Fruit fly (Drosophila melanogaster) whole organism, embryonic: ENCODE measurements around the gene mRpL48.

ENCODE experiments used
- Ada2b ChIP-seq: fragments of 200-800 bp; sonication (Bioruptor generic); IDR thresholded peaks from 2 replicates; pipeline ENCODE4 v1.3.6; 2022; ENCODE audit warnings: missing biosample characterization, missing genetic modification characterization
- CG10565 ChIP-seq: fragments of 200-800 bp; sonication (Bioruptor generic); optimal IDR thresholded peaks from 3 replicates; lab custom pipeline; 2016; ENCODE audit warnings: missing biosample characterization, mild to moderate bottlenecking, missing genetic modification characterization
- CG12744 ChIP-seq: fragments of 200-800 bp; sonication (Bioruptor generic); optimal IDR thresholded peaks from 2 replicates; lab custom pipeline; 2016; ENCODE audit warnings: missing biosample characterization, missing genetic modification characterization
- CG13123 ChIP-seq: fragments of 200-800 bp; sonication (Bioruptor generic); optimal IDR thresholded peaks from 2 replicates; lab custom pipeline; 2016; ENCODE audit warnings: missing biosample characterization, missing genetic modification characterization
- CG13296 ChIP-seq: fragments of 200-800 bp; sonication (Bioruptor generic); optimal IDR thresholded peaks from 3 replicates; lab custom pipeline; 2018; ENCODE audit warnings: missing biosample characterization, mild to moderate bottlenecking, missing genetic modification characterization
- CG15011 ChIP-seq: fragments of 200-800 bp; sonication (Bioruptor generic); optimal IDR thresholded peaks from 3 replicates; lab custom pipeline; 2018; ENCODE audit warnings: missing biosample characterization, mild to moderate bottlenecking, missing genetic modification characterization
- CG15073 ChIP-seq: fragments of 200-800 bp; sonication (Bioruptor generic); optimal IDR thresholded peaks from 2 replicates; lab custom pipeline; 2016; ENCODE audit warnings: missing biosample characterization, missing genetic modification characterization
- CG17612 ChIP-seq: fragments of 200-800 bp; sonication (Bioruptor generic); IDR thresholded peaks from 2 replicates; pipeline ENCODE4 v1.3.6; 2022; ENCODE audit warnings: missing biosample characterization, missing genetic modification characterization
- CG1792 ChIP-seq: fragments of 200-800 bp; sonication (Bioruptor generic); optimal IDR thresholded peaks from 2 replicates; lab custom pipeline; 2016; ENCODE audit warnings: missing biosample characterization, missing genetic modification characterization
- CG2202 ChIP-seq: fragments of 200-800 bp; sonication (Bioruptor generic); optimal IDR thresholded peaks from 2 replicates; lab custom pipeline; 2018; ENCODE audit warnings: missing biosample characterization, mild to moderate bottlenecking, missing genetic modification characterization
- CG4617 ChIP-seq: fragments of 200-800 bp; sonication (Bioruptor generic); optimal IDR thresholded peaks from 3 replicates; lab custom pipeline; 2016; ENCODE audit warnings: missing biosample characterization, missing genetic modification characterization, borderline replicate concordance
- CG7271 ChIP-seq: fragments of 200-800 bp; sonication (Bioruptor generic); optimal IDR thresholded peaks from 2 replicates; lab custom pipeline; 2018; ENCODE audit warnings: missing biosample characterization, mild to moderate bottlenecking, missing genetic modification characterization, moderate library complexity
- CG7745 ChIP-seq: fragments of 200-800 bp; sonication (Bioruptor generic); optimal IDR thresholded peaks from 2 replicates; lab custom pipeline; 2018; ENCODE audit warnings: missing biosample characterization, mild to moderate bottlenecking, missing genetic modification characterization, moderate library complexity
- CG7839 ChIP-seq: fragments of 200-800 bp; sonication (Bioruptor generic); optimal IDR thresholded peaks from 3 replicates; lab custom pipeline; 2018; ENCODE audit warnings: missing biosample characterization, mild to moderate bottlenecking, missing genetic modification characterization, moderate library complexity
- CG7987 ChIP-seq: fragments of 200-800 bp; sonication (Bioruptor generic); optimal IDR thresholded peaks from 2 replicates; lab custom pipeline; 2018; ENCODE audit warnings: missing biosample characterization, mild to moderate bottlenecking, missing genetic modification characterization, moderate library complexity
- CG8478 ChIP-seq: fragments of >200 bp; optimal IDR thresholded peaks from 2 replicates; lab custom pipeline; 2018
- CG9609 ChIP-seq: fragments of 200-800 bp; sonication (Bioruptor generic); optimal IDR thresholded peaks from 3 replicates; lab custom pipeline; 2016; ENCODE audit warnings: missing biosample characterization, missing genetic modification characterization
- CTCF ChIP-seq: fragments of 200-800 bp; sonication (Bioruptor generic); optimal IDR thresholded peaks from 2 replicates; lab custom pipeline; 2017; ENCODE audit warnings: missing biosample characterization, mild to moderate bottlenecking, missing genetic modification characterization, moderate library complexity
- Camta ChIP-seq: fragments of 200-800 bp; sonication (Bioruptor generic); optimal IDR thresholded peaks from 2 replicates; lab custom pipeline; 2016; ENCODE audit warnings: missing biosample characterization, missing genetic modification characterization
- Chrac-16 ChIP-seq: fragments of 200-800 bp; sonication (Bioruptor generic); optimal IDR thresholded peaks from 3 replicates; lab custom pipeline; 2016; ENCODE audit warnings: missing biosample characterization, missing genetic modification characterization
- Dll ChIP-seq: fragments of 200-800 bp; sonication (Bioruptor generic); IDR thresholded peaks from 4 replicates; pipeline ENCODE4 v1.3.6; 2022; ENCODE audit warnings: missing biosample characterization, missing genetic modification characterization; ENCODE audit not compliant: partially characterized antibody
- HLHmδ ChIP-seq: fragments of 200-800 bp; sonication (Bioruptor generic); optimal IDR thresholded peaks from 2 replicates; lab custom pipeline; 2018; ENCODE audit warnings: missing biosample characterization, mild to moderate bottlenecking, missing genetic modification characterization, moderate library complexity
- HmgZ ChIP-seq: fragments of 200-800 bp; sonication (Bioruptor generic); optimal IDR thresholded peaks from 2 replicates; lab custom pipeline; 2018; ENCODE audit warnings: missing biosample characterization, mild to moderate bottlenecking, missing genetic modification characterization
- NC2β ChIP-seq: fragments of 200-800 bp; sonication (Bioruptor generic); optimal IDR thresholded peaks from 2 replicates; lab custom pipeline; 2016; ENCODE audit warnings: missing biosample characterization, missing genetic modification characterization
- Opbp ChIP-seq: fragments of 200-800 bp; sonication (Bioruptor generic); IDR thresholded peaks from 3 replicates; pipeline ENCODE4 v1.3.6; 2022; ENCODE audit warnings: missing biosample characterization, missing genetic modification characterization; ENCODE audit not compliant: partially characterized antibody
- PHDP ChIP-seq: fragments of 200-800 bp; sonication (Bioruptor generic); optimal IDR thresholded peaks from 3 replicates; lab custom pipeline; 2018; ENCODE audit warnings: missing biosample characterization, mild to moderate bottlenecking, missing genetic modification characterization, moderate library complexity
- Pdp1 ChIP-seq, 2 experiments: fragments of 200-800 bp; sonication (Bioruptor generic); optimal IDR thresholded peaks; 3 replicates each; lab custom pipeline; 2016; ENCODE audit warnings: missing biosample characterization in 2 of 2, missing genetic modification characterization in 2 of 2, mild to moderate bottlenecking in 1 of 2, moderate library complexity in 1 of 2
- Side ChIP-seq: fragments of 200-800 bp; sonication (Bioruptor generic); optimal IDR thresholded peaks from 2 replicates; lab custom pipeline; 2016; ENCODE audit warnings: missing biosample characterization, missing genetic modification characterization
- Six4 ChIP-seq: fragments of 200-800 bp; sonication (Bioruptor generic); optimal IDR thresholded peaks from 2 replicates; lab custom pipeline; 2016; ENCODE audit warnings: missing biosample characterization, missing genetic modification characterization
- TFAM ChIP-seq: fragments of 200-800 bp; sonication (Bioruptor generic); optimal IDR thresholded peaks from 2 replicates; lab custom pipeline; 2017; ENCODE audit warnings: missing biosample characterization, missing genetic modification characterization, inconsistent platforms
- ase ChIP-seq: fragments of 200-800 bp; sonication (Bioruptor generic); IDR thresholded peaks from 3 replicates; pipeline ENCODE4 v1.3.6; 2022; ENCODE audit warnings: missing biosample characterization, missing genetic modification characterization
- cg ChIP-seq: fragments of 200-800 bp; sonication (Bioruptor generic); optimal IDR thresholded peaks from 3 replicates; lab custom pipeline; 2019; ENCODE audit warnings: missing biosample characterization, mild to moderate bottlenecking, missing genetic modification characterization, moderate library complexity
- chm ChIP-seq: fragments of 200-800 bp; sonication (Bioruptor generic); IDR thresholded peaks from 2 replicates; pipeline ENCODE4 v1.3.6; 2022; ENCODE audit warnings: missing biosample characterization, missing genetic modification characterization
- dysf ChIP-seq: fragments of 200-800 bp; sonication (Bioruptor generic); IDR thresholded peaks from 3 replicates; pipeline ENCODE4 v1.3.6; 2022; ENCODE audit warnings: missing biosample characterization, missing genetic modification characterization
- emc ChIP-seq: fragments of 200-800 bp; sonication (Bioruptor generic); optimal IDR thresholded peaks from 2 replicates; lab custom pipeline; 2016; ENCODE audit warnings: missing biosample characterization, missing genetic modification characterization
- en ChIP-seq: fragments of 200-800 bp; sonication (Bioruptor generic); optimal IDR thresholded peaks from 2 replicates; lab custom pipeline; 2016; ENCODE audit warnings: missing biosample characterization, missing genetic modification characterization
- eve ChIP-seq, 2 experiments: fragments of >200 bp; optimal IDR thresholded peaks; 2 replicates each; lab custom pipeline; 2017; ENCODE audit warnings: missing biosample characterization in 2 of 2, missing genetic modification characterization in 2 of 2
- ewg ChIP-seq: fragments of 200-800 bp; sonication (Bioruptor generic); optimal IDR thresholded peaks from 3 replicates; lab custom pipeline; 2017; ENCODE audit warnings: mild to moderate bottlenecking, missing biosample characterization, missing genetic modification reagents, missing genetic modification characterization
- ftz-f1 ChIP-seq: fragments of 200-800 bp; sonication (Bioruptor generic); optimal IDR thresholded peaks from 2 replicates; lab custom pipeline; 2016; ENCODE audit warnings: missing biosample characterization, missing genetic modification characterization
- gcm2 ChIP-seq: fragments of 200-800 bp; sonication (Bioruptor generic); optimal IDR thresholded peaks from 2 replicates; lab custom pipeline; 2016; ENCODE audit warnings: missing biosample characterization, missing genetic modification characterization
- ken ChIP-seq: fragments of 200-800 bp; sonication (Bioruptor generic); IDR thresholded peaks from 3 replicates; pipeline ENCODE4 v1.3.6; 2022; ENCODE audit warnings: missing biosample characterization, missing genetic modification characterization
- klu ChIP-seq: fragments of 200-800 bp; sonication (Bioruptor generic); IDR thresholded peaks from 2 replicates; pipeline ENCODE4 v1.3.6; 2022; ENCODE audit warnings: missing biosample characterization, missing genetic modification characterization
- lilli ChIP-seq: fragments of 200-800 bp; sonication (Bioruptor generic); optimal IDR thresholded peaks from 3 replicates; lab custom pipeline; 2016; ENCODE audit warnings: missing biosample characterization, missing genetic modification characterization
- otp ChIP-seq: fragments of 200-800 bp; sonication (Bioruptor generic); IDR thresholded peaks from 3 replicates; pipeline ENCODE4, ENCODE4 v1.3.6; 2022; ENCODE audit warnings: missing biosample characterization, missing genetic modification characterization
- pho ChIP-seq: fragments of 200-800 bp; sonication (Bioruptor generic); optimal IDR thresholded peaks from 2 replicates; lab custom pipeline; 2016; ENCODE audit warnings: missing biosample characterization, missing genetic modification characterization
- run ChIP-seq: fragments of 200-800 bp; sonication (Bioruptor generic); optimal IDR thresholded peaks from 3 replicates; lab custom pipeline; 2018; ENCODE audit warnings: missing biosample characterization, mild to moderate bottlenecking, missing genetic modification characterization
- sd ChIP-seq: fragments of 200-800 bp; sonication (Bioruptor generic); optimal IDR thresholded peaks from 3 replicates; lab custom pipeline; 2018; ENCODE audit warnings: missing biosample characterization, mild to moderate bottlenecking, missing genetic modification characterization, moderate library complexity
- sqz ChIP-seq: fragments of 200-800 bp; sonication (Bioruptor generic); optimal IDR thresholded peaks from 3 replicates; lab custom pipeline; 2018; ENCODE audit warnings: missing biosample characterization, mild to moderate bottlenecking, missing genetic modification characterization
- ssp ChIP-seq: fragments of 200-800 bp; sonication (Bioruptor generic); IDR thresholded peaks from 2 replicates; pipeline ENCODE4 v1.3.6; 2022; ENCODE audit warnings: missing biosample characterization, missing genetic modification characterization
- trh ChIP-seq: fragments of 200-800 bp; sonication (Bioruptor generic); optimal IDR thresholded peaks from 2 replicates; lab custom pipeline; 2016; ENCODE audit warnings: missing biosample characterization, missing genetic modification characterization

Gene mRpL48

DNA sequence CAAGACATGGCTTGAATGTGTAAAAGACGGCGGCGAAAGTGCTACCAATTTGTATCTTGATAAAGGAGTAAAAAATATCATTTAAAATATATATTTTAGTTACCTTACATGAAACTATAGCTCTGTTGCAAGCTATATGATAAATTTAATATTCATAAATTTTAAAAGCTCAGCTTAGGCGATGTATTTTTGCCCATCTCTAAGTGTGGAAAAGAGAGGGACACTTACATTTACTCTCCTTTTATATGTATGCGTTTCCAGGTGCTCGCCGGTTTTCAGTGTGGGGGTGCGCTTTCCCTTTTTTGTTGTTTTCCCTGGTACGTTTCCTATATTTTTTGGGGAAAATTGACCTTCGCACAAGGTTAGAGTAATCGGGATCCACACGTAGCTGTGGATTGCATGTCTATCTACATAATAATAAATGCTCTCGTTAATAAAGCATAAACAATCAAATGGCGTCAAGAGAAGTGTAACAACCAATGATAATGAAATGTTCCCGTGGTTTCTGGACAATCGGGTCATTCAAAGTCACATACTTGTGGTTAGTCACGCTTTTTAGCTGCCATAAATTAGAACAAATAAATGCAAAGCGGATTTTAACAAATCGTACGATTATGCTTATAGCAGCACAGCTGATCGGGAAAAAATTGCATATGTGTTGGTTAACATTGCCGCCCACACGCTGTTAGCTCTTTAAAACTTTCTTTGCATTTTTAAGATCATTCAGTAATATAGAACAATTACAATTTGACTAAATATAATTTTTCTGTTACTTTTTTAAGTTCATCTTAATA is 17.8 kb downstream of the mRpL48 start (continued):
- peak; percentile 98 for TF ChIP-seq CG7839 (tag; lab: Kevin White, UChicago)
- TF ChIP-seq TFAM (GFP tag; lab: Kevin White, UChicago) = peak; percentile 34
- TF ChIP-seq CG17612 (GFP tag; lab: Robert Waterston, UW) = peak; percentile 90
- TF ChIP-seq HmgZ (tag; lab: Kevin White, UChicago) = peak; percentile 99
- TF ChIP-seq CG13296 = peak; percentile 98
- peak; percentile 86 for TF ChIP-seq CG12744 (GFP tag; lab: Kevin White, UChicago)
- peak; percentile 68 for TF ChIP-seq emc (GFP tag; lab: Kevin White, UChicago)
- peak; percentile 95 for TF ChIP-seq Chrac-16
- peak; percentile 96 for TF ChIP-seq run (tag; lab: Kevin White, UChicago)
- TF ChIP-seq en (GFP tag; lab: Kevin White, UChicago) = peak; percentile 33
- TF ChIP-seq klu = peak; percentile 97
- TF ChIP-seq otp (GFP tag; lab: Robert Waterston, UW) = peak; percentile 94; the same call in 2 of the 3 replicates
- peak; percentile 89 for TF ChIP-seq ftz-f1 (GFP tag; lab: Kevin White, UChicago)
- TF ChIP-seq CG1792 (GFP tag; lab: Kevin White, UChicago) = peak; percentile 71
- TF ChIP-seq ken (GFP tag; lab: Robert Waterston, UW) = peak; percentile 92; the same call in 2 of the 3 replicates
- peak; percentile 49 for TF ChIP-seq NC2β (GFP tag; lab: Kevin White, UChicago)
- TF ChIP-seq CG8478 (lab: Kevin White, UChicago) = no peak
- peak; percentile 67 for TF ChIP-seq CG7745 (tag; lab: Kevin White, UChicago)
- TF ChIP-seq Dll = peak; percentile 99
- peak in 1 of 2 experiments; percentile 98 for TF ChIP-seq eve (GFP tag; optimal IDR thresholded peaks at IDR 0.05; lab: Kevin White, UChicago)
- TF ChIP-seq sd (tag; lab: Kevin White, UChicago) = peak; percentile 96
- TF ChIP-seq HLHmδ (GFP tag; lab: Kevin White, UChicago) = no peak
- peak; percentile 91 for TF ChIP-seq sqz (GFP tag; lab: Kevin White, UChicago)
- TF ChIP-seq dysf = peak; percentile 99
- TF ChIP-seq trh = peak; percentile 92
- TF ChIP-seq Camta (GFP tag; lab: Kevin White, UChicago) = peak; percentile 81
- TF ChIP-seq PHDP (tag; lab: Kevin White, UChicago) = peak; percentile 99
- TF ChIP-seq CG9609 (GFP tag; lab: Kevin White, UChicago) = peak; percentile 73
- peak; percentile 97 for TF ChIP-seq lilli
- TF ChIP-seq CTCF = peak; percentile 47
- peak; percentile 92 for TF ChIP-seq ase (GFP tag; lab: Robert Waterston, UW)
- TF ChIP-seq Opbp (GFP tag; lab: Robert Waterston, UW) = peak; percentile 56; the same call in 2 of the 3 replicates
- peak; percentile 89 for TF ChIP-seq CG4617 (GFP tag; lab: Kevin White, UChicago)
- TF ChIP-seq Pdp1 (GFP tag; optimal IDR thresholded peaks at IDR 0.05; lab: Kevin White, UChicago) = peak; percentile 51 to 92
- TF ChIP-seq Six4 = peak; percentile 95
- TF ChIP-seq CG7271 (tag; lab: Kevin White, UChicago) = peak; percentile 67
- TF ChIP-seq ewg (GFP tag; lab: Kevin White, UChicago) = peak; percentile 100
- peak; percentile 80 for TF ChIP-seq Side (GFP tag; lab: Kevin White, UChicago)
- TF ChIP-seq pho = peak; percentile 88
- peak; percentile 65 for TF ChIP-seq CG15073
- peak; percentile 95 for TF ChIP-seq chm (GFP tag; lab: Robert Waterston, UW)
- TF ChIP-seq CG10565 (GFP tag; lab: Kevin White, UChicago) = peak; percentile 64
- peak; percentile 95 for TF ChIP-seq CG2202 (tag; lab: Kevin White, UChicago)
- peak; percentile 62 for TF ChIP-seq CG7987
- peak; percentile 92 for TF ChIP-seq CG13123 (GFP tag; lab: Kevin White, UChicago)
- peak; percentile 71 for TF ChIP-seq gcm2
- TF ChIP-seq CG15011 (GFP tag; lab: Kevin White, UChicago) = peak; percentile 94
- TF ChIP-seq cg = peak; percentile 78
- peak; percentile 96 for TF ChIP-seq Ada2b
- peak; percentile 90 for TF ChIP-seq ssp (GFP tag; lab: Robert Waterston, UW)
